Fruit fly (Drosophila melanogaster): ENCODE data around the gene CG4301.

- no peak for TF ChIP-seq Jra (GFP tag; optimal IDR thresholded peaks at IDR 0.05)
- peak; percentile 82 for TF ChIP-seq psq (GFP tag; optimal IDR thresholded peaks at IDR 0.05)
Observed at dm6 chrX:16358670-16359320, 46.5 kb upstream of the CG4301 start, which contains the start of the genes U2af50 and PIG-Q.
